Worm (Caenorhabditis elegans) whole organism, L1 larva: ENCODE results near the gene C44C1.1.

Experiments used
- aha-1 ChIP-seq: fragments of 150-350 bp; optimal IDR thresholded peaks from 2 replicates; lab custom pipeline; 2014; ENCODE audit warnings: missing biosample characterization, missing genetic modification characterization
- alr-1 ChIP-seq: fragments of 200-800 bp; sonication (Bioruptor generic); optimal IDR thresholded peaks from 2 replicates; lab custom pipeline; 2018; ENCODE audit warnings: borderline replicate concordance, mild to moderate bottlenecking, missing genetic modification characterization, missing compliant biosample characterization
- ama-1 ChIP-seq: fragments of 150-350 bp; optimal IDR thresholded peaks from 2 replicates; lab custom pipeline; 2014
- ceh-8 ChIP-seq: fragments of 200-800 bp; sonication (Bioruptor generic); optimal IDR thresholded peaks from 2 replicates; lab custom pipeline; 2018; ENCODE audit warnings: mild to moderate bottlenecking, missing genetic modification characterization, moderate library complexity, missing compliant biosample characterization
- ceh-82 ChIP-seq, 3 experiments: fragments of 150-350 bp in 1 of 3; sonication (generic microtip) in 2 of 3; optimal IDR thresholded peaks; 2 replicates each; lab custom pipeline; 2014 to 2017; ENCODE audit warnings: missing biosample characterization in 3 of 3, missing genetic modification characterization in 3 of 3
- ceh-88 ChIP-seq: fragments of 200-800 bp; sonication (Bioruptor generic); IDR thresholded peaks from 2 replicates; pipeline ENCODE4 v1.3.6; 2022; ENCODE audit warnings: missing genetic modification characterization, missing compliant biosample characterization
- ceh-90 ChIP-seq: sonication (generic microtip); optimal IDR thresholded peaks from 2 replicates; lab custom pipeline; 2016; ENCODE audit warnings: missing genetic modification characterization, missing compliant biosample characterization
- dpl-1 ChIP-seq, 3 experiments: fragments of 150-350 bp in 2 of 3; sonication (generic microtip) in 1 of 3; optimal IDR thresholded peaks; 2 replicates each; lab custom pipeline; 2014 to 2017; ENCODE audit warnings: missing biosample characterization in 3 of 3, missing genetic modification characterization in 3 of 3, missing genetic modification reagents in 3 of 3
- dsc-1 ChIP-seq: sonication (generic microtip); optimal IDR thresholded peaks from 2 replicates; lab custom pipeline; 2016; ENCODE audit warnings: mild to moderate bottlenecking, missing genetic modification characterization, missing compliant biosample characterization
- efl-1 ChIP-seq, 4 experiments: fragments of 150-350 bp; optimal IDR thresholded peaks in 3 of 4; peaks in 1 of 4; 1 replicate in 1 of 4; 2 replicates in 3 of 4; lab custom pipeline; 2014; ENCODE audit warnings: missing biosample characterization in 2 of 4, missing genetic modification characterization in 2 of 4, missing genetic modification reagents in 2 of 4
- egl-13 ChIP-seq: sonication (generic microtip); optimal IDR thresholded peaks from 2 replicates; lab custom pipeline; 2016; ENCODE audit warnings: missing genotype, missing genetic modification reagents, missing genetic modification characterization, missing compliant biosample characterization
- elt-2 ChIP-seq: sonication (generic microtip); optimal IDR thresholded peaks from 2 replicates; lab custom pipeline; 2016; ENCODE audit warnings: missing genetic modification characterization, mild to moderate bottlenecking, inconsistent platforms, missing compliant biosample characterization, missing genetic modification reagents
- elt-3 ChIP-seq, 6 experiments: fragments of 150-350 bp in 1 of 6; sonication (generic microtip); optimal IDR thresholded peaks; 2 replicates each; lab custom pipeline; 2017 to 2018; ENCODE audit warnings: missing biosample characterization in 6 of 6, missing genetic modification characterization in 6 of 6, inconsistent platforms in 1 of 6
- fkh-10 ChIP-seq: sonication (generic microtip); optimal IDR thresholded peaks from 2 replicates; lab custom pipeline; 2017; ENCODE audit warnings: missing biosample characterization, missing genetic modification reagents, missing genetic modification characterization
- fkh-8 ChIP-seq: sonication (generic microtip); optimal IDR thresholded peaks from 2 replicates; lab custom pipeline; 2016; ENCODE audit warnings: mild to moderate bottlenecking, missing genetic modification characterization, missing compliant biosample characterization
- isw-1 ChIP-seq: fragments of 200-800 bp; sonication (Bioruptor generic); IDR thresholded peaks from 2 replicates; pipeline ENCODE4 v1.3.6; 2022; ENCODE audit warnings: missing genetic modification characterization, missing compliant biosample characterization
- jun-1 ChIP-seq: fragments of 150-350 bp; optimal IDR thresholded peaks from 2 replicates; lab custom pipeline; 2014; ENCODE audit warnings: missing biosample characterization, missing genetic modification reagents, missing genetic modification characterization
- lin-13 ChIP-seq: fragments of 150-350 bp; optimal IDR thresholded peaks from 2 replicates; lab custom pipeline; 2014; ENCODE audit warnings: missing biosample characterization, missing genetic modification reagents, missing genetic modification characterization
- lin-14 ChIP-seq: fragments of 200-800 bp; sonication (Bioruptor generic); optimal IDR thresholded peaks from 2 replicates; lab custom pipeline; 2018; ENCODE audit warnings: mild to moderate bottlenecking, missing genetic modification characterization, moderate library complexity, missing compliant biosample characterization
- lir-3 ChIP-seq: sonication (generic microtip); optimal IDR thresholded peaks from 2 replicates; lab custom pipeline; 2016; ENCODE audit warnings: mild to moderate bottlenecking, missing genetic modification characterization, moderate library complexity, missing compliant biosample characterization; ENCODE audit not compliant: poor library complexity
- nhr-12 ChIP-seq: sonication (generic microtip); optimal IDR thresholded peaks from 2 replicates; lab custom pipeline; 2017; ENCODE audit warnings: missing biosample characterization, missing genetic modification characterization
- nhr-76 ChIP-seq: sonication (generic microtip); optimal IDR thresholded peaks from 2 replicates; lab custom pipeline; 2017; ENCODE audit warnings: missing biosample characterization, missing genetic modification characterization
- nhr-84 ChIP-seq: sonication (generic microtip); optimal IDR thresholded peaks from 2 replicates; lab custom pipeline; 2017; ENCODE audit warnings: missing biosample characterization, missing genetic modification characterization
- nhr-85 ChIP-seq: sonication (generic microtip); peaks from one replicate; lab custom pipeline; 2016; ENCODE audit warnings: missing genetic modification characterization, inconsistent platforms, missing compliant biosample characterization
- nhr-90 ChIP-seq: sonication (generic microtip); optimal IDR thresholded peaks from 2 replicates; lab custom pipeline; 2016; ENCODE audit warnings: mild to moderate bottlenecking, missing genetic modification characterization, missing compliant biosample characterization; ENCODE audit not compliant: poor library complexity
- pax-3 ChIP-seq: fragments of 200-800 bp; sonication (Bioruptor generic); optimal IDR thresholded peaks from 2 replicates; lab custom pipeline; 2018; ENCODE audit warnings: mild to moderate bottlenecking, missing genetic modification characterization, moderate library complexity, missing compliant biosample characterization
- rnt-1 ChIP-seq: sonication (generic microtip); optimal IDR thresholded peaks from 2 replicates; lab custom pipeline; 2016; ENCODE audit warnings: mild to moderate bottlenecking, missing genetic modification characterization, moderate library complexity, missing compliant biosample characterization
- snu-23 ChIP-seq: sonication (generic microtip); optimal IDR thresholded peaks from 2 replicates; lab custom pipeline; 2016; ENCODE audit warnings: missing genetic modification characterization, missing compliant biosample characterization
- sox-4 ChIP-seq: sonication (generic microtip); optimal IDR thresholded peaks from 2 replicates; lab custom pipeline; 2016; ENCODE audit warnings: missing genetic modification characterization, missing compliant biosample characterization
- sptf-1 ChIP-seq: fragments of 150-350 bp; optimal IDR thresholded peaks from 2 replicates; lab custom pipeline; 2014; ENCODE audit warnings: missing biosample characterization, missing genetic modification characterization
- swsn-7 ChIP-seq: sonication (generic microtip); optimal IDR thresholded peaks from 2 replicates; lab custom pipeline; 2016; ENCODE audit warnings: missing genetic modification characterization, missing compliant biosample characterization
- tbx-2 ChIP-seq: sonication (generic microtip); optimal IDR thresholded peaks from 2 replicates; lab custom pipeline; 2016; ENCODE audit warnings: missing genetic modification characterization, missing compliant biosample characterization
- tlp-1 ChIP-seq: fragments of 150-350 bp; optimal IDR thresholded peaks from 2 replicates; lab custom pipeline; 2014; ENCODE audit warnings: missing biosample characterization, missing genetic modification characterization
- unc-30 ChIP-seq: sonication (generic microtip); optimal IDR thresholded peaks from 2 replicates; lab custom pipeline; 2017; ENCODE audit warnings: missing biosample characterization, missing genetic modification characterization
- unc-86 ChIP-seq: sonication (generic microtip); optimal IDR thresholded peaks from 2 replicates; lab custom pipeline; 2016; ENCODE audit warnings: missing genetic modification characterization, missing compliant biosample characterization
- vab-15 ChIP-seq: sonication (generic microtip); optimal IDR thresholded peaks from 2 replicates; lab custom pipeline; 2017; ENCODE audit warnings: missing genotype, mild to moderate bottlenecking, missing genetic modification characterization, missing compliant biosample characterization
- xbp-1 ChIP-seq: sonication (generic microtip); optimal IDR thresholded peaks from 2 replicates; lab custom pipeline; 2016; ENCODE audit warnings: missing genetic modification characterization, missing compliant biosample characterization
- zag-1 ChIP-seq: fragments of 150-350 bp; optimal IDR thresholded peaks from 2 replicates; lab custom pipeline; 2014; ENCODE audit warnings: missing biosample characterization, missing genetic modification characterization
- ztf-11 ChIP-seq, 2 experiments: sonication (generic microtip); optimal IDR thresholded peaks; 2 replicates each; lab custom pipeline; 2016 to 2017; ENCODE audit warnings: missing genetic modification characterization in 2 of 2, missing biosample characterization in 1 of 2, missing compliant biosample characterization in 1 of 2

C44C1.1 gene

DNA sequence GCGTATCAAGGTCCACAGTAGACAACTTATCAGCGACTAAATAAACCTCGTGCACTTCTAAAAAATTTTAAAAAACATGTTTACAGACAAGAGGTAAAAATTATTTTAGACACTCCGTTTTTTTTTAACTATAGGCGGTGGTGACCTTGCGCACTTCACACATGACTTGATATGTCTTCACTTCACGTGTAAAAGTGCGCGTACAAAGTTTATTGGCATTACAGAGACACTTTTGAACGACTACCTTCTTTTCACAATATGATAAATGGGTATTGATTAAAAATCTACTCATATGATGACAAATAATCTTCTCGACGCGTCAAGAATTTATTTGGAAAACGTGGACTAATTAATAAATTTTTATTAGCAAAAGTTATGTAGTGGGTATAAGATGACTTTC lies 46.1 kb downstream of the C44C1.1 start (continued):
- no peak for TF ChIP-seq swsn-7 (tag; lab: Kevin White, UChicago)
- no peak for TF ChIP-seq ama-1 (lab: Kevin White, UChicago)
- TF ChIP-seq elt-2, result no peak
- no peak for TF ChIP-seq ztf-11 (tag; optimal IDR thresholded peaks at IDR 0.05; lab: Kevin White, UChicago)
- peak; percentile 87 for TF ChIP-seq nhr-85 (tag; lab: Kevin White, UChicago)
- peak; percentile 71 for TF ChIP-seq lin-14
- no peak for TF ChIP-seq xbp-1
- no peak for TF ChIP-seq jun-1 (tag; lab: Kevin White, UChicago)
- TF ChIP-seq tbx-2 (tag; lab: Kevin White, UChicago), result peak; percentile 38
- TF ChIP-seq aha-1 (tag; lab: Kevin White, UChicago), result no peak
- TF ChIP-seq unc-30 (tag; lab: Kevin White, UChicago), result no peak
- no peak for TF ChIP-seq sox-4
- TF ChIP-seq ceh-90 (tag; lab: Kevin White, UChicago), result no peak
- no peak for TF ChIP-seq rnt-1 (tag; lab: Kevin White, UChicago)
- TF ChIP-seq fkh-10 (GFP tag; lab: Kevin White, UChicago), result no peak
- TF ChIP-seq snu-23, result peak; percentile 57
- TF ChIP-seq vab-15 (tag; lab: Kevin White, UChicago), result no peak
- no peak for TF ChIP-seq ceh-82 (tag; optimal IDR thresholded peaks at IDR 0.05; lab: Kevin White, UChicago)
- no peak for TF ChIP-seq pax-3 (tag; lab: Kevin White, UChicago)
- peak; percentile 26 for TF ChIP-seq nhr-90 (tag; lab: Kevin White, UChicago)
- TF ChIP-seq lir-3, result no peak
- no peak for TF ChIP-seq egl-13 (tag; lab: Kevin White, UChicago)
- TF ChIP-seq sptf-1 (tag; lab: Kevin White, UChicago), result no peak
- TF ChIP-seq unc-86 (tag; lab: Kevin White, UChicago), result no peak
- TF ChIP-seq nhr-76 (tag; lab: Kevin White, UChicago), result no peak
- no peak for TF ChIP-seq zag-1 (tag; lab: Kevin White, UChicago)
- TF ChIP-seq dpl-1 (GFP tag; optimal IDR thresholded peaks at IDR 0.05; lab: Kevin White, UChicago), result no peak
- no peak for TF ChIP-seq nhr-84
- no peak for TF ChIP-seq ceh-8 (GFP tag; lab: Kevin White, UChicago)
- TF ChIP-seq ceh-88, result no peak
- TF ChIP-seq lin-13 (GFP tag; lab: Kevin White, UChicago), result no peak

- no peak for TF ChIP-seq ceh-88
Measured at ce11 chrX:1027370-1027769, 46.8 kb downstream of the C44C1.1 start.

ce11 chrX:1030867-1031266 lies 50.3 kb downstream of the C44C1.1 start:
- TF ChIP-seq tlp-1 (tag; lab: Kevin White, UChicago) (no peak), alr-1 (tag; lab: Kevin White, UChicago) (no peak), nhr-12 (tag; lab: Kevin White, UChicago) (no peak), lin-13 (GFP tag; lab: Kevin White, UChicago) (no peak), isw-1 (no peak), efl-1 (optimal IDR thresholded peaks at IDR 0.05; lab: Kevin White, UChicago) (no peak), efl-1 (GFP tag; optimal IDR thresholded peaks at IDR 0.05 in 1 of 2; lab: Kevin White, UChicago) (no peak), fkh-10 (GFP tag; lab: Kevin White, UChicago) (no peak), swsn-7 (tag; lab: Kevin White, UChicago) (no peak), unc-86 (tag; lab: Kevin White, UChicago) (no peak), dsc-1 (no peak), fkh-8 (no peak), elt-3 (tag; optimal IDR thresholded peaks at IDR 0.05; lab: Kevin White, UChicago) (no peak), elt-2 (no peak), rnt-1 (tag; lab: Kevin White, UChicago) (no peak)
